Fruit fly (Drosophila melanogaster) Kc167 (cell line): ENCODE data around the gene Sec24CD.

ENCODE experiments used
- Myc ChIP-seq: fragments of >200 bp; optimal IDR thresholded peaks from 2 replicates; lab custom pipeline; 2017; ENCODE audit warnings: missing external identifiers
- Sin3A ChIP-seq: fragments of >200 bp; optimal IDR thresholded peaks from 2 replicates; lab custom pipeline; 2018; ENCODE audit warnings: missing external identifiers
- h ChIP-seq: fragments of >200 bp; optimal IDR thresholded peaks from 3 replicates; lab custom pipeline; 2018; ENCODE audit warnings: missing external identifiers
- psq ChIP-seq: fragments of >200 bp; optimal IDR thresholded peaks from 2 replicates; lab custom pipeline; 2017; ENCODE audit warnings: missing external identifiers
- ttk ChIP-seq: sonication (Bioruptor generic); optimal IDR thresholded peaks from 2 replicates; lab custom pipeline; 2017; ENCODE audit warnings: missing external identifiers

dm6 chr2L:2251175-2251574, 14.5 kb upstream of the Sec24CD start, which contains the start of gene Ser12:
- TF ChIP-seq psq (lab: Kevin White, UChicago) = no peak
- no peak for TF ChIP-seq Sin3A
- TF ChIP-seq h (lab: Kevin White, UChicago) = no peak
- TF ChIP-seq ttk = no peak
- TF ChIP-seq Myc (lab: Kevin White, UChicago) = no peak
